Worm (Caenorhabditis elegans) whole organism, L1 larva: Measurements from ENCODE around the gene cpar-1.

Experiments
- ama-1 ChIP-seq: fragments of 150-350 bp; optimal IDR thresholded peaks from 2 replicates; lab custom pipeline; 2014
- ceh-82 ChIP-seq, 3 experiments: fragments of 150-350 bp in 1 of 3; sonication (generic microtip) in 2 of 3; optimal IDR thresholded peaks; 2 replicates each; lab custom pipeline; 2014 to 2017; ENCODE audit warnings: missing biosample characterization in 3 of 3, missing genetic modification characterization in 3 of 3
- mdl-1 ChIP-seq, 2 experiments: fragments of 150-350 bp; optimal IDR thresholded peaks; 2 replicates each; lab custom pipeline; 2014 to 2017; ENCODE audit warnings: missing biosample characterization in 2 of 2, missing genetic modification characterization in 2 of 2, inconsistent platforms in 1 of 2
- pqm-1 ChIP-seq: sonication (generic microtip); optimal IDR thresholded peaks from 3 replicates; lab custom pipeline; 2017; ENCODE audit warnings: missing biosample characterization, missing genetic modification characterization
- snpc-4 ChIP-seq: fragments of 150-350 bp; optimal IDR thresholded peaks from 2 replicates; lab custom pipeline; 2014; ENCODE audit warnings: missing biosample characterization, missing genetic modification characterization
- snu-23 ChIP-seq: sonication (generic microtip); optimal IDR thresholded peaks from 2 replicates; lab custom pipeline; 2016; ENCODE audit warnings: missing genetic modification characterization, missing compliant biosample characterization
- unc-62 ChIP-seq: fragments of 150-350 bp; optimal IDR thresholded peaks from 2 replicates; lab custom pipeline; 2014; ENCODE audit warnings: missing biosample characterization, missing genetic modification reagents, missing genetic modification characterization

- no peak for TF ChIP-seq ama-1 (lab: Kevin White, UChicago)
- no peak for TF ChIP-seq unc-62 (GFP tag; lab: Kevin White, UChicago)
- no peak for TF ChIP-seq ceh-82 (tag; optimal IDR thresholded peaks at IDR 0.05; lab: Kevin White, UChicago)
- no peak for TF ChIP-seq mdl-1 (tag; optimal IDR thresholded peaks at IDR 0.05; lab: Kevin White, UChicago)
- TF ChIP-seq snpc-4, result no peak
- TF ChIP-seq snu-23 (GFP tag; lab: Kevin White, UChicago), result no peak
- no peak for TF ChIP-seq pqm-1
These were observed 34.0 kb downstream of the cpar-1 start, which contains the start of gene tag-342 for ce11 chrIII:9467857-9468256.
